Fruit fly (Drosophila melanogaster) whole organism, embryonic: Measurements from ENCODE around the gene PolD2.
A peak's percentile ranks its signal among the peaks of the same experiment; 100 is the strongest.

Source experiments
- B-H2 ChIP-seq: fragments of 200-800 bp; sonication (Bioruptor generic); optimal IDR thresholded peaks from 2 replicates; lab custom pipeline; 2018; ENCODE audit warnings: missing biosample characterization, mild to moderate bottlenecking, missing genetic modification characterization
- CG10543 ChIP-seq: fragments of 200-800 bp; sonication (Bioruptor generic); optimal IDR thresholded peaks from 3 replicates; lab custom pipeline; 2017; ENCODE audit warnings: missing biosample characterization, mild to moderate bottlenecking, missing genetic modification characterization, moderate library complexity
- CG11695 ChIP-seq: fragments of 200-800 bp; sonication (Bioruptor generic); IDR thresholded peaks from 3 replicates; pipeline ENCODE4 v1.3.6; 2022; ENCODE audit warnings: missing biosample characterization, missing genetic modification characterization
- CG12769 ChIP-seq: fragments of 200-800 bp; sonication (Bioruptor generic); optimal IDR thresholded peaks from 2 replicates; lab custom pipeline; 2019; ENCODE audit warnings: missing biosample characterization, mild to moderate bottlenecking, missing genetic modification characterization, moderate library complexity
- CG13296 ChIP-seq: fragments of 200-800 bp; sonication (Bioruptor generic); optimal IDR thresholded peaks from 3 replicates; lab custom pipeline; 2018; ENCODE audit warnings: missing biosample characterization, mild to moderate bottlenecking, missing genetic modification characterization
- CG13894 ChIP-seq: fragments of 200-800 bp; sonication (Bioruptor generic); optimal IDR thresholded peaks from 3 replicates; lab custom pipeline; 2018; ENCODE audit warnings: missing biosample characterization, mild to moderate bottlenecking, missing genetic modification characterization, moderate library complexity
- CG15269 ChIP-seq: fragments of 200-800 bp; sonication (Bioruptor generic); optimal IDR thresholded peaks from 2 replicates; lab custom pipeline; 2018; ENCODE audit warnings: missing biosample characterization, mild to moderate bottlenecking, missing genetic modification characterization, moderate library complexity
- CG1792 ChIP-seq: fragments of 200-800 bp; sonication (Bioruptor generic); optimal IDR thresholded peaks from 2 replicates; lab custom pipeline; 2016; ENCODE audit warnings: missing biosample characterization, missing genetic modification characterization
- CG2199 ChIP-seq: fragments of 200-800 bp; sonication (Bioruptor generic); IDR thresholded peaks from 3 replicates; pipeline ENCODE4 v1.3.6; 2022; ENCODE audit warnings: missing biosample characterization, missing genetic modification characterization
- CG43689 ChIP-seq: fragments of 200-800 bp; sonication (Bioruptor generic); IDR thresholded peaks from 2 replicates; pipeline ENCODE4 v1.3.6; 2022; ENCODE audit warnings: missing biosample characterization, missing genetic modification characterization
- CG7556 ChIP-seq: fragments of 200-800 bp; sonication (Bioruptor generic); optimal IDR thresholded peaks from 2 replicates; lab custom pipeline; 2017; ENCODE audit warnings: missing biosample characterization, mild to moderate bottlenecking, missing genetic modification characterization
- CG8765 ChIP-seq: fragments of 200-800 bp; sonication (Bioruptor generic); IDR thresholded peaks from 2 replicates; pipeline ENCODE4 v1.3.6; 2022; ENCODE audit warnings: missing biosample characterization, missing genetic modification characterization
- E2f2 ChIP-seq: fragments of 200-800 bp; sonication (Bioruptor generic); IDR thresholded peaks from 2 replicates; pipeline ENCODE4 v1.3.6; 2022; ENCODE audit warnings: missing biosample characterization, missing genetic modification characterization
- Eip74EF ChIP-seq, 2 experiments: fragments of 200-800 bp in 1 of 2; fragments of >200 bp in 1 of 2; sonication (Bioruptor generic) in 1 of 2; optimal IDR thresholded peaks; 2 replicates each; lab custom pipeline; 2017 to 2019; ENCODE audit warnings: missing biosample characterization in 2 of 2, missing genetic modification characterization in 2 of 2, mild to moderate bottlenecking in 1 of 2, moderate library complexity in 1 of 2
- GATAe ChIP-seq: fragments of 200-800 bp; sonication (Bioruptor generic); conservative IDR thresholded peaks from 2 replicates; pipeline ENCODE4 v1.3.6; 2022; ENCODE audit warnings: missing biosample characterization, missing genetic modification characterization
- Rfx ChIP-seq: fragments of 200-800 bp; sonication (Bioruptor generic); IDR thresholded peaks from 2 replicates; pipeline ENCODE4 v1.3.6; 2022; ENCODE audit warnings: missing biosample characterization, missing genetic modification characterization
- Six4 ChIP-seq: fragments of 200-800 bp; sonication (Bioruptor generic); optimal IDR thresholded peaks from 2 replicates; lab custom pipeline; 2016; ENCODE audit warnings: missing biosample characterization, missing genetic modification characterization
- Sox102F ChIP-seq: fragments of 200-800 bp; sonication (Bioruptor generic); optimal IDR thresholded peaks from 2 replicates; lab custom pipeline; 2018; ENCODE audit warnings: missing biosample characterization, mild to moderate bottlenecking, missing genetic modification characterization, moderate library complexity
- Usf ChIP-seq: fragments of 200-800 bp; sonication (Bioruptor generic); optimal IDR thresholded peaks from 2 replicates; lab custom pipeline; 2017; ENCODE audit warnings: missing genotype, missing biosample characterization, missing genetic modification characterization
- abd-A ChIP-seq: fragments of 200-800 bp; sonication (Bioruptor generic); optimal IDR thresholded peaks from 3 replicates; lab custom pipeline; 2019; ENCODE audit warnings: missing biosample characterization, mild to moderate bottlenecking, missing genetic modification characterization, moderate library complexity
- chinmo ChIP-seq: fragments of 200-800 bp; sonication (Bioruptor generic); IDR thresholded peaks from 4 replicates; pipeline ENCODE4 v1.3.6; 2022; ENCODE audit warnings: missing biosample characterization, missing genetic modification characterization; ENCODE audit not compliant: partially characterized antibody
- cwo ChIP-seq: fragments of 200-800 bp; sonication (Bioruptor generic); optimal IDR thresholded peaks from 3 replicates; lab custom pipeline; 2017; ENCODE audit warnings: missing biosample characterization, missing genetic modification characterization, mild to moderate bottlenecking, moderate library complexity, missing genetic modification reagents
- ftz-f1 ChIP-seq: fragments of 200-800 bp; sonication (Bioruptor generic); optimal IDR thresholded peaks from 2 replicates; lab custom pipeline; 2016; ENCODE audit warnings: missing biosample characterization, missing genetic modification characterization
- hth ChIP-seq: fragments of >200 bp; optimal IDR thresholded peaks from 2 replicates; lab custom pipeline; 2017; ENCODE audit warnings: inconsistent platforms
- insv ChIP-seq, 2 experiments: fragments of 200-800 bp; sonication (Bioruptor generic); optimal IDR thresholded peaks; 3 replicates each; lab custom pipeline; 2016 to 2018; ENCODE audit warnings: missing biosample characterization in 2 of 2, missing genetic modification characterization in 2 of 2
- kni ChIP-seq: fragments of 200-800 bp; sonication (Bioruptor generic); optimal IDR thresholded peaks from 3 replicates; lab custom pipeline; 2017; ENCODE audit warnings: mild to moderate bottlenecking, missing biosample characterization, missing genetic modification reagents, missing genetic modification characterization
- mirr ChIP-seq: fragments of 200-800 bp; sonication (Bioruptor generic); optimal IDR thresholded peaks from 3 replicates; lab custom pipeline; 2018; ENCODE audit warnings: missing biosample characterization, mild to moderate bottlenecking, missing genetic modification characterization
- nom ChIP-seq: fragments of 200-800 bp; sonication (Bioruptor generic); optimal IDR thresholded peaks from 2 replicates; lab custom pipeline; 2017; ENCODE audit warnings: missing biosample characterization, missing genetic modification characterization, mild to moderate bottlenecking, moderate library complexity, missing genetic modification reagents
- oc ChIP-seq: fragments of 200-800 bp; sonication (Bioruptor generic); optimal IDR thresholded peaks from 2 replicates; lab custom pipeline; 2018; ENCODE audit warnings: missing biosample characterization, mild to moderate bottlenecking, missing genetic modification characterization, moderate library complexity
- pros ChIP-seq: fragments of 200-800 bp; sonication (Bioruptor generic); optimal IDR thresholded peaks from 3 replicates; lab custom pipeline; 2019; ENCODE audit warnings: missing biosample characterization, mild to moderate bottlenecking, missing genetic modification characterization, moderate library complexity
- sd ChIP-seq: fragments of 200-800 bp; sonication (Bioruptor generic); optimal IDR thresholded peaks from 3 replicates; lab custom pipeline; 2018; ENCODE audit warnings: missing biosample characterization, mild to moderate bottlenecking, missing genetic modification characterization, moderate library complexity
- vvl ChIP-seq: fragments of 200-800 bp; sonication (Bioruptor generic); IDR thresholded peaks from 2 replicates; pipeline ENCODE4 v1.3.6; 2022; ENCODE audit warnings: missing biosample characterization, missing genetic modification characterization

PolD2 gene

DNA sequence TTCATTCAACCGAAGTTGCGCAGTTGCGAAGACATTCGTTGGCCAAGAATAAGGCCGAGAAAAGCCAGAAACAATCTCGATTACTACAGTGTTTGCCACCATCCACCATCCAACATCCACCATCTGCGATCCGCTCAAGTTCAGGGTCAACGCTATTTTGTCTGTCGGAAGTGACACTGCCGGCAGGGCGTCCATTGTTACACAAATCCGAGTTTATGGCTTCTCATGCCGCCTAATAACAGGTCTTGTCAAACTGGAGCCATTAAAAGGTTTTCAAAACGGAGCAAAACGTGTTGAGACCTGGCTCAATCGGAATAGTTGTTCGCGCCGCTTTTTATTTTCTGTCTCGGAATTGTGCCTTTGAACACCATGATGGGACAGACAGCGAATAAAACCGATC is 43.4 kb downstream of the PolD2 start:
- TF ChIP-seq oc (tag; lab: Kevin White, UChicago) (peak; percentile 89), CG12769 (tag; lab: Kevin White, UChicago) (peak; percentile 53), Sox102F (peak; percentile 7), B-H2 (peak; percentile 35), kni (GFP tag; lab: Kevin White, UChicago) (peak; percentile 48), GATAe (GFP tag; lab: Robert Waterston, UW) (no peak), cwo (GFP tag; lab: Kevin White, UChicago) (peak; percentile 25), chinmo (GFP tag; lab: Robert Waterston, UW) (peak; percentile 96), abd-A (tag; lab: Kevin White, UChicago) (peak; percentile 98), CG8765 (GFP tag; lab: Robert Waterston, UW) (no peak), sd (tag; lab: Kevin White, UChicago) (peak; percentile 60), CG15269 (peak; percentile 67), insv (GFP tag; optimal IDR thresholded peaks at IDR 0.05; lab: Kevin White, UChicago) (no peak), CG43689 (GFP tag; lab: Robert Waterston, UW) (no peak), CG2199 (GFP tag; lab: Robert Waterston, UW) (0 out of 3 replicates have a peak, but pooled peaks have one; percentile 23), E2f2 (no peak), hth (lab: Kevin White, UChicago) (no peak), ftz-f1 (GFP tag; lab: Kevin White, UChicago) (peak; percentile 55), Eip74EF (GFP tag; optimal IDR thresholded peaks at IDR 0.05; lab: Kevin White, UChicago) (peak in 1 of 2 experiments; percentile 98), Usf (GFP tag; lab: Kevin White, UChicago) (no peak), CG7556 (no peak), CG11695 (GFP tag; lab: Robert Waterston, UW) (no peak), Six4 (no peak), pros (GFP tag; lab: Kevin White, UChicago) (peak; percentile 5), CG10543 (GFP tag; lab: Kevin White, UChicago) (peak; percentile 10), mirr (GFP tag; lab: Kevin White, UChicago) (peak; percentile 20), Rfx (GFP tag; lab: Robert Waterston, UW) (no peak), CG13894 (tag; lab: Kevin White, UChicago) (peak; percentile 59), vvl (no peak)

DNA sequence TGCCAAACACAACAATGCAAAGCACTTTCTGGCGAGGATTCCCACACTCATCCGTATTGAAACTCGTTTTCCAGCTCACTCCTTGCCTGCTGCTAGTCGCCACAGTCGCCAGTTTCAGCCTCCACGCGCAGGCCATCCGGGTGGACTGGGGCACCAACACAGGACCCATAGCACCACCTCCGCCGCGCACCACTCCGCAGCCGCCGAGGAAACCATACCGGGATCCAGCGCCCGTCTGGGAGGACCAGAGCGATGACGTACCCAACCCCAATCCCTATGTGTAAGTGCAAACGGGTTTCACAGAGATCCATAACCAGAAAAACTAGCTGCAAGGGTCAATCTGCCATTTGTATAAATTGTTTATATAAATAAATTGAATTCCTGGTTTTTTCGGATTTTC is 45.7 kb downstream of the PolD2 start:
- no peak for TF ChIP-seq CG1792
- TF ChIP-seq nom (GFP tag; lab: Kevin White, UChicago) = peak; percentile 42

DNA sequence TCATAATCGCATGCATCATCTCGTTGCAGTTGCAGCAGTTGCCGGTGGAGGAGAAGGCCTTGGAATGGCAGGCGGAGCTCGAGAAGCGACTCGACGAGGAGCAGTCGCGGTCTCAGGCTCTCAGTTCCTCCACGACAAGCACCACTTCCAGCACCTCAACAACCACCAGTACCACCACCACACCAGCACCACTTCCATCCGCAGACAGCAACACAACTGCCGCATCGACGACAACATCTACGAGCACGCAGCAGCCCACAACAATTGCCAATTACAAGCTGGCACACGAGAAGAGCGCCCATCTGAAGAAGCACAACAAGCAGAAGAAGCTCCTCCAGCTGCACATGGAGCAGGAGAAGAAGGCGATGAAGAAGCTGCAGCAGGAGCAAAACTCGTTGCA is 46.9 kb downstream of the PolD2 start:
- TF ChIP-seq CG13296 (no peak), nom (GFP tag; lab: Kevin White, UChicago) (peak; percentile 19)
